Worm (Caenorhabditis elegans) whole organism, early embryonic: ENCODE measurements around the gene sdz-11.

Experiments used
- B0310.2 ChIP-seq: sonication (generic microtip); optimal IDR thresholded peaks from 2 replicates; lab custom pipeline; 2016; ENCODE audit warnings: mild to moderate bottlenecking, missing genetic modification characterization, missing compliant biosample characterization
- aly-1 ChIP-seq: sonication (generic microtip); optimal IDR thresholded peaks from 2 replicates; lab custom pipeline; 2016; ENCODE audit warnings: missing genetic modification characterization, missing compliant biosample characterization
- ama-1 ChIP-seq: fragments of 150-350 bp; optimal IDR thresholded peaks from 2 replicates; lab custom pipeline; 2014
- flt-1 ChIP-seq: fragments of 200-800 bp; sonication (Bioruptor generic); IDR thresholded peaks from 2 replicates; pipeline ENCODE4 v1.3.6; 2022; ENCODE audit warnings: missing genetic modification characterization, missing compliant biosample characterization
- hmbx-1 ChIP-seq: sonication (generic microtip); optimal IDR thresholded peaks from 2 replicates; lab custom pipeline; 2016; ENCODE audit warnings: mild to moderate bottlenecking, missing genetic modification characterization, missing compliant biosample characterization
- hmg-4 ChIP-seq: fragments of 200-800 bp; sonication (Bioruptor generic); optimal IDR thresholded peaks from 2 replicates; lab custom pipeline; 2018; ENCODE audit warnings: mild to moderate bottlenecking, missing genetic modification characterization, missing compliant biosample characterization
- pes-1 ChIP-seq: fragments of 200-800 bp; sonication (Bioruptor generic); IDR thresholded peaks from 2 replicates; pipeline ENCODE4 v1.3.6; 2022; ENCODE audit warnings: missing genetic modification reagents, missing genetic modification characterization, missing compliant biosample characterization
- scrt-1 ChIP-seq: fragments of 200-800 bp; sonication (Bioruptor generic); IDR thresholded peaks from 2 replicates; pipeline ENCODE4 v1.3.6; 2022; ENCODE audit warnings: missing genetic modification characterization, missing compliant biosample characterization
- sea-1 ChIP-seq: fragments of 200-800 bp; sonication (Bioruptor generic); conservative IDR thresholded peaks from 2 replicates; pipeline ENCODE4 v1.3.6; 2022; ENCODE audit warnings: missing genetic modification characterization, missing compliant biosample characterization
- tbx-11 ChIP-seq: fragments of 200-800 bp; sonication (Bioruptor generic); IDR thresholded peaks from 2 replicates; pipeline ENCODE4 v1.3.6; 2022; ENCODE audit warnings: missing genetic modification characterization, missing compliant biosample characterization
- tra-4 ChIP-seq: sonication (generic microtip); optimal IDR thresholded peaks from 2 replicates; lab custom pipeline; 2017; ENCODE audit warnings: missing genetic modification characterization, missing compliant biosample characterization

DNA sequence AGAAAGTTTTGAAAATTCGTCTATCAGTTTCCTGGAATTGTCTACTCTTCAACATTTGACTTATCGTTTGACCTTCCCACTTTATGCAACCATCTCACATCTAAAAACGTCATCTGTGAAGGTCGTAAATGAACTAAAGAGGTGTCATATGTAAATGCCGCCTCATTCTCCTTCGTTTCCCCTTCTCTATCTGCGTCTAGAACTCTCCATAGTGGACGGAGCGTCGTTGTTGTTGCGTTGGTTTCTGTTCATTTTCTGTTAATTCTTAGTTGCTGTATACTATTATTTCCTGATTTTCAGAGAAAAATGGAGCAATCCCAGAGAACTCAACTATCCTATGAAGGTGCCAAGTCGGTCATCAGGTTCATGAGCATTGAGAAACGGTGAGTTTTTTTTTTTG lies 35.1 kb downstream of the sdz-11 start, which contains the start of gene fbxc-52:
- TF ChIP-seq ama-1 (lab: Kevin White, UChicago), result no peak
- no peak for TF ChIP-seq flt-1 (GFP tag; lab: Robert Waterston, UW)
- no peak for TF ChIP-seq tbx-11 (GFP tag; lab: Robert Waterston, UW)
- TF ChIP-seq aly-1 (tag; lab: Kevin White, UChicago), result no peak
- TF ChIP-seq B0310.2 (tag; lab: Kevin White, UChicago), result no peak
- TF ChIP-seq scrt-1 (GFP tag; lab: Robert Waterston, UW), result no peak
- TF ChIP-seq pes-1, result no peak
- no peak for TF ChIP-seq hmbx-1 (tag; lab: Kevin White, UChicago)
- no peak for TF ChIP-seq hmg-4
- TF ChIP-seq tra-4 (tag; lab: Kevin White, UChicago), result no peak
- TF ChIP-seq sea-1 (GFP tag; lab: Robert Waterston, UW), result no peak
